Fruit fly (Drosophila melanogaster): ENCODE measurements around the gene olf413.
A peak's percentile ranks its signal among the peaks of the same experiment; 100 is the strongest.

The olf413 gene

dm6 chr3L:22277186-22277585 is 141.3 kb downstream of the olf413 start (continued):
- TF ChIP-seq TFAM (GFP tag; optimal IDR thresholded peaks at IDR 0.05) = no peak
- peak; percentile 36 for TF ChIP-seq CG12104 (GFP tag; optimal IDR thresholded peaks at IDR 0.05)
- peak; percentile 48 for TF ChIP-seq ind (GFP tag; optimal IDR thresholded peaks at IDR 0.05)
- TF ChIP-seq ro (GFP tag; IDR thresholded peaks at IDR 0.05) = no peak
- peak; percentile 23 for TF ChIP-seq az2 (GFP tag; optimal IDR thresholded peaks at IDR 0.05)
- TF ChIP-seq Fer1 (GFP tag; optimal IDR thresholded peaks at IDR 0.05) = no peak
- peak; percentile 47; the same call in 1 of the 3 replicates for TF ChIP-seq Dbx (GFP tag; IDR thresholded peaks at IDR 0.05)
- TF ChIP-seq Lim3 (GFP tag; IDR thresholded peaks at IDR 0.05) = 0 out of 2 replicates have a peak, but pooled peaks have one; percentile 10
- TF ChIP-seq sqz (GFP tag; optimal IDR thresholded peaks at IDR 0.05) = no peak
- TF ChIP-seq CG1024 (GFP tag; IDR thresholded peaks at IDR 0.05) = no peak
- no peak for TF ChIP-seq Atf-2 (GFP tag; optimal IDR thresholded peaks at IDR 0.05)
- TF ChIP-seq rib (GFP tag; IDR thresholded peaks at IDR 0.05) = no peak
- peak; percentile 47 for TF ChIP-seq CG6689 (GFP tag; IDR thresholded peaks at IDR 0.05)
- TF ChIP-seq CG8281 (tag; optimal IDR thresholded peaks at IDR 0.05) = peak; percentile 28
- TF ChIP-seq CG3838 (GFP tag; optimal IDR thresholded peaks at IDR 0.05) = peak; percentile 54
- TF ChIP-seq row (GFP tag; IDR thresholded peaks at IDR 0.05) = peak; percentile 68
- peak; percentile 55 for TF ChIP-seq vvl (GFP tag; IDR thresholded peaks at IDR 0.05)
- peak; percentile 24 for TF ChIP-seq CG12071 (GFP tag; optimal IDR thresholded peaks at IDR 0.05)
- no peak for TF ChIP-seq chm (GFP tag; IDR thresholded peaks at IDR 0.05)
- no peak for TF ChIP-seq gro (GFP tag; optimal IDR thresholded peaks at IDR 0.05)
- peak; percentile 54 for TF ChIP-seq CG10979 (tag; optimal IDR thresholded peaks at IDR 0.05)
- 0 out of 2 replicates have a peak, but pooled peaks have one; percentile 8 for TF ChIP-seq gsb (GFP tag; IDR thresholded peaks at IDR 0.05)
- TF ChIP-seq sob (GFP tag; IDR thresholded peaks at IDR 0.05) = peak; percentile 63
- peak; percentile 50; the same call in 1 of the 3 replicates for TF ChIP-seq CG11093 (GFP tag; IDR thresholded peaks at IDR 0.05)
- TF ChIP-seq CG13296 (GFP tag; optimal IDR thresholded peaks at IDR 0.05) = peak; percentile 32
- peak; percentile 58 for TF ChIP-seq CG9817 (tag; optimal IDR thresholded peaks at IDR 0.05)
- peak in 1 of 2 experiments; percentile 30 for TF ChIP-seq bsh (GFP tag; optimal IDR thresholded peaks at IDR 0.05)
- 0 out of 2 replicates have a peak, but pooled peaks have one; percentile 35 for TF ChIP-seq ara (GFP tag; IDR thresholded peaks at IDR 0.05)
- TF ChIP-seq CG13624 (GFP tag; optimal IDR thresholded peaks at IDR 0.05) = peak; percentile 32
- TF ChIP-seq CG6272 (GFP tag; IDR thresholded peaks at IDR 0.05) = peak; percentile 48
- TF ChIP-seq CG9437 (GFP tag; optimal IDR thresholded peaks at IDR 0.05) = peak; percentile 11
- peak; percentile 42; the same call in 1 of the 2 replicates for TF ChIP-seq NFAT (GFP tag; IDR thresholded peaks at IDR 0.05)
- TF ChIP-seq Poxn (GFP tag; IDR thresholded peaks at IDR 0.05) = no peak
- TF ChIP-seq CG4730 (GFP tag; IDR thresholded peaks at IDR 0.05) = 0 out of 2 replicates have a peak, but pooled peaks have one; percentile 39
- no peak for TF ChIP-seq CG8388 (GFP tag; optimal IDR thresholded peaks at IDR 0.05)
- peak; percentile 22 for TF ChIP-seq chn (GFP tag; optimal IDR thresholded peaks at IDR 0.05)
- TF ChIP-seq Hmx (GFP tag; optimal IDR thresholded peaks at IDR 0.05) = no peak
- TF ChIP-seq Rx (GFP tag; IDR thresholded peaks at IDR 0.05) = 0 out of 2 replicates have a peak, but pooled peaks have one; percentile 34
- TF ChIP-seq HLH54F (GFP tag; optimal IDR thresholded peaks at IDR 0.05) = peak; percentile 40
- TF ChIP-seq Max (GFP tag; optimal IDR thresholded peaks at IDR 0.05) = peak; percentile 13
- TF ChIP-seq CG7357 (GFP tag; IDR thresholded peaks at IDR 0.05) = peak; percentile 49; the same call in 2 of the 3 replicates
- peak; percentile 42; the same call in 1 of the 2 replicates for TF ChIP-seq CG4404 (GFP tag; IDR thresholded peaks at IDR 0.05)
- no peak for TF ChIP-seq C15 (GFP tag; IDR thresholded peaks at IDR 0.05)
- TF ChIP-seq Hsf (GFP tag; optimal IDR thresholded peaks at IDR 0.05) = peak; percentile 34
- no peak for TF ChIP-seq emc (GFP tag; optimal IDR thresholded peaks at IDR 0.05)
- peak; percentile 43 for TF ChIP-seq pum (GFP tag; optimal IDR thresholded peaks at IDR 0.05)
- TF ChIP-seq CG9215 (GFP tag; IDR thresholded peaks at IDR 0.05) = peak; percentile 52
- peak; percentile 58 for TF ChIP-seq lilli (GFP tag; optimal IDR thresholded peaks at IDR 0.05)
- 0 out of 2 replicates have a peak, but pooled peaks have one; percentile 31 for TF ChIP-seq wdn (GFP tag; IDR thresholded peaks at IDR 0.05)
- peak; percentile 32 for TF ChIP-seq CG18619 (GFP tag; optimal IDR thresholded peaks at IDR 0.05)
- TF ChIP-seq Ets97D (GFP tag; optimal IDR thresholded peaks at IDR 0.05) = peak; percentile 9
- TF ChIP-seq Taf1 (GFP tag; IDR thresholded peaks at IDR 0.05) = no peak
